Worm (Caenorhabditis elegans) whole organism, young adult: ENCODE data around the gene str-87.

Experiments used
- F33H1.4 ChIP-seq: fragments of 200-800 bp; sonication (Bioruptor generic); IDR thresholded peaks from 2 replicates; pipeline ENCODE4 v1.3.6; 2022; ENCODE audit warnings: missing genetic modification reagents, missing genetic modification characterization, missing compliant biosample characterization
- F39B2.1 ChIP-seq: fragments of 200-800 bp; sonication (Bioruptor generic); IDR thresholded peaks from 2 replicates; pipeline ENCODE4 v1.3.6; 2022; ENCODE audit warnings: missing genetic modification reagents, missing genetic modification characterization, missing compliant biosample characterization
- F52B5.7 ChIP-seq: sonication (generic microtip); optimal IDR thresholded peaks from 2 replicates; lab custom pipeline; 2016; ENCODE audit warnings: mild to moderate bottlenecking, missing genetic modification characterization, missing compliant biosample characterization
- F55B11.4 ChIP-seq: sonication (generic microtip); optimal IDR thresholded peaks from 2 replicates; lab custom pipeline; 2016; ENCODE audit warnings: missing compliant biosample characterization, missing genetic modification characterization, borderline replicate concordance; ENCODE audit not compliant: insufficient read depth
- Y53G8AR.9 ChIP-seq: fragments of 200-800 bp; sonication (Bioruptor generic); conservative IDR thresholded peaks from 2 replicates; pipeline ENCODE4 v1.3.6; 2022; ENCODE audit warnings: missing genetic modification reagents, missing genetic modification characterization, missing compliant biosample characterization
- ama-1 ChIP-seq, 3 experiments: fragments of 150-350 bp in 1 of 3; sonication (generic microtip) in 2 of 3; optimal IDR thresholded peaks; 2 replicates each; lab custom pipeline; 2014 to 2018; ENCODE audit warnings: missing biosample characterization in 2 of 3, missing genetic modification characterization in 2 of 3, missing genetic modification reagents in 2 of 3
- aptf-3 ChIP-seq: fragments of 200-800 bp; sonication (Bioruptor generic); IDR thresholded peaks from 2 replicates; pipeline ENCODE4 v1.3.6; 2022; ENCODE audit warnings: missing genetic modification characterization, missing compliant biosample characterization
- athp-1 ChIP-seq: sonication (generic microtip); optimal IDR thresholded peaks from 2 replicates; lab custom pipeline; 2017; ENCODE audit warnings: mild to moderate bottlenecking, missing genetic modification characterization, missing compliant biosample characterization
- attf-6 ChIP-seq: fragments of 200-800 bp; sonication (Bioruptor generic); IDR thresholded peaks from 2 replicates; pipeline ENCODE4 v1.3.6; 2022; ENCODE audit warnings: missing genetic modification reagents, missing genetic modification characterization, missing compliant biosample characterization
- bed-2 ChIP-seq: fragments of 200-800 bp; sonication (Bioruptor generic); IDR thresholded peaks from 2 replicates; pipeline ENCODE4 v1.3.6; 2022; ENCODE audit warnings: missing genetic modification reagents, missing genetic modification characterization, missing compliant biosample characterization
- ceh-40 ChIP-seq: fragments of 200-800 bp; sonication (Bioruptor generic); IDR thresholded peaks from 2 replicates; pipeline ENCODE4 v1.3.6; 2022; ENCODE audit warnings: missing genetic modification characterization, missing compliant biosample characterization
- ceh-58 ChIP-seq: fragments of 200-800 bp; sonication (Bioruptor generic); IDR thresholded peaks from 2 replicates; pipeline ENCODE4 v1.3.6; 2022; ENCODE audit warnings: missing genetic modification characterization, missing compliant biosample characterization
- ceh-91 ChIP-seq: fragments of 200-800 bp; sonication (Bioruptor generic); IDR thresholded peaks from 2 replicates; pipeline ENCODE4 v1.3.6; 2022; ENCODE audit warnings: missing genetic modification reagents, missing genetic modification characterization, missing compliant biosample characterization
- die-1 ChIP-seq: sonication (generic microtip); optimal IDR thresholded peaks from 2 replicates; lab custom pipeline; 2016; ENCODE audit warnings: missing genotype, mild to moderate bottlenecking, missing genetic modification characterization, missing compliant biosample characterization
- dox-1 ChIP-seq: fragments of 200-800 bp; sonication (Bioruptor generic); IDR thresholded peaks from 2 replicates; pipeline ENCODE4 v1.3.6; 2022; ENCODE audit warnings: missing genetic modification reagents, missing genetic modification characterization, missing compliant biosample characterization
- egl-44 ChIP-seq: fragments of 200-800 bp; sonication (Bioruptor generic); IDR thresholded peaks from 2 replicates; pipeline ENCODE4 v1.3.6; 2022; ENCODE audit warnings: missing genetic modification reagents, missing genetic modification characterization, missing compliant biosample characterization
- egrh-3 ChIP-seq: fragments of 200-800 bp; sonication (Bioruptor generic); IDR thresholded peaks from 2 replicates; pipeline ENCODE4 v1.3.6; 2022; ENCODE audit warnings: missing genetic modification reagents, missing genetic modification characterization, missing compliant biosample characterization
- him-1 ChIP-seq: sonication (generic microtip); optimal IDR thresholded peaks from 2 replicates; lab custom pipeline; 2016; ENCODE audit warnings: missing genotype, missing genetic modification reagents, missing genetic modification characterization, missing compliant biosample characterization
- hsf-1 ChIP-seq: fragments of 200-800 bp; sonication (Bioruptor generic); IDR thresholded peaks from 2 replicates; pipeline ENCODE4 v1.3.6; 2022; ENCODE audit warnings: missing genetic modification reagents, missing genetic modification characterization, missing compliant biosample characterization
- lag-1 ChIP-seq: fragments of 200-800 bp; sonication (Bioruptor generic); IDR thresholded peaks from 2 replicates; pipeline ENCODE4 v1.3.6; 2022; ENCODE audit warnings: missing genetic modification reagents, missing genetic modification characterization, missing compliant biosample characterization
- lin-35 ChIP-seq, 3 experiments: fragments of 150-350 bp in 2 of 3; sonication (generic microtip) in 1 of 3; optimal IDR thresholded peaks; 2 replicates each; lab custom pipeline; 2014 to 2018; ENCODE audit warnings: missing biosample characterization in 3 of 3, missing genetic modification characterization in 3 of 3, missing genetic modification reagents in 3 of 3
- lin-54 ChIP-seq: fragments of 200-800 bp; sonication (Bioruptor generic); optimal IDR thresholded peaks from 2 replicates; lab custom pipeline; 2018; ENCODE audit warnings: mild to moderate bottlenecking, missing genetic modification characterization, missing compliant biosample characterization
- lsl-1 ChIP-seq: fragments of 200-800 bp; sonication (Bioruptor generic); optimal IDR thresholded peaks from 2 replicates; lab custom pipeline; 2018; ENCODE audit warnings: mild to moderate bottlenecking, missing genetic modification characterization, moderate library complexity, missing compliant biosample characterization
- madf-6 ChIP-seq: fragments of 200-800 bp; sonication (Bioruptor generic); IDR thresholded peaks from 2 replicates; pipeline ENCODE4 v1.3.6; 2022; ENCODE audit warnings: missing genetic modification reagents, missing genetic modification characterization, missing compliant biosample characterization
- nfya-2 ChIP-seq: fragments of 200-800 bp; sonication (Bioruptor generic); IDR thresholded peaks from 2 replicates; pipeline ENCODE4 v1.3.6; 2022; ENCODE audit warnings: missing genetic modification reagents, missing genetic modification characterization, missing compliant biosample characterization
- rec-8 ChIP-seq, 2 experiments: sonication (generic microtip); optimal IDR thresholded peaks; 2 replicates each; lab custom pipeline; 2016; ENCODE audit warnings: mild to moderate bottlenecking in 2 of 2, missing genetic modification characterization in 2 of 2, missing genetic modification reagents in 2 of 2, missing genotype in 2 of 2, missing biosample characterization in 1 of 2, missing compliant biosample characterization in 1 of 2, moderate library complexity in 1 of 2
- repo-1 ChIP-seq: sonication (generic microtip); optimal IDR thresholded peaks from 2 replicates; lab custom pipeline; 2017; ENCODE audit warnings: mild to moderate bottlenecking, missing genetic modification characterization, missing compliant biosample characterization
- snpc-1.1 ChIP-seq: sonication (generic microtip); optimal IDR thresholded peaks from 2 replicates; lab custom pipeline; 2017; ENCODE audit warnings: missing genetic modification characterization, mild to moderate bottlenecking, missing compliant biosample characterization, antibody characterized with exemption, moderate library complexity, missing genotype, missing genetic modification reagents; ENCODE audit not compliant: insufficient read depth
- snpc-3.4 ChIP-seq: sonication (generic microtip); optimal IDR thresholded peaks from 2 replicates; lab custom pipeline; 2017; ENCODE audit warnings: missing genetic modification characterization, mild to moderate bottlenecking, missing compliant biosample characterization, antibody characterized with exemption, moderate library complexity, missing genotype, missing genetic modification reagents
- snpc-4 ChIP-seq, 5 experiments: fragments of 150-350 bp in 1 of 5; sonication (generic microtip) in 4 of 5; optimal IDR thresholded peaks; 2 replicates each; lab custom pipeline; 2014 to 2018; ENCODE audit warnings: missing genetic modification characterization in 5 of 5, missing biosample characterization in 3 of 5, antibody characterized with exemption in 2 of 5, mild to moderate bottlenecking in 2 of 5, missing compliant biosample characterization in 2 of 5, missing genotype in 2 of 5, moderate library complexity in 2 of 5, missing genetic modification reagents in 1 of 5
- somi-1 ChIP-seq: fragments of 200-800 bp; sonication (Bioruptor generic); optimal IDR thresholded peaks from 2 replicates; lab custom pipeline; 2018; ENCODE audit warnings: mild to moderate bottlenecking, missing genetic modification characterization, missing compliant biosample characterization
- sptf-2 ChIP-seq: fragments of 200-800 bp; sonication (Bioruptor generic); optimal IDR thresholded peaks from 2 replicates; lab custom pipeline; 2018; ENCODE audit warnings: mild to moderate bottlenecking, missing genetic modification characterization, missing compliant biosample characterization
- ztf-18 ChIP-seq: sonication (generic microtip); optimal IDR thresholded peaks from 2 replicates; lab custom pipeline; 2016; ENCODE audit warnings: missing genotype, mild to moderate bottlenecking, missing genetic modification characterization, missing compliant biosample characterization
- ztf-22 ChIP-seq: fragments of 200-800 bp; sonication (Bioruptor generic); optimal IDR thresholded peaks from 2 replicates; lab custom pipeline; 2018; ENCODE audit warnings: mild to moderate bottlenecking, missing genetic modification characterization, moderate library complexity, missing compliant biosample characterization
- ztf-25 ChIP-seq: fragments of 200-800 bp; sonication (Bioruptor generic); IDR thresholded peaks from 2 replicates; pipeline ENCODE4 v1.3.6; 2022; ENCODE audit warnings: missing genetic modification reagents, missing genetic modification characterization, missing compliant biosample characterization
- ztf-28 ChIP-seq: fragments of 200-800 bp; sonication (Bioruptor generic); IDR thresholded peaks from 2 replicates; pipeline ENCODE4 v1.3.6; 2022; ENCODE audit warnings: missing genetic modification reagents, missing genetic modification characterization, missing compliant biosample characterization
- ztf-6 ChIP-seq: fragments of 200-800 bp; sonication (Bioruptor generic); IDR thresholded peaks from 2 replicates; pipeline ENCODE4 v1.3.6; 2022; ENCODE audit warnings: missing genetic modification reagents, missing genetic modification characterization, missing compliant biosample characterization

The str-87 gene

ce11 chrV:8985740-8986139, 2.3 kb downstream of the str-87 start, which contains the start of gene str-85:
Gene str-85 (minus strand): TSS chrV:8985840.
- TF ChIP-seq lag-1 (GFP tag; lab: Robert Waterston, UW): no peak
- TF ChIP-seq, all 124 proteins: peak for 0

- no peak for TF ChIP-seq snpc-1.1 (tag; lab: Kevin White, UChicago)
- TF ChIP-seq snpc-3.4 (tag; lab: Kevin White, UChicago): no peak
- no peak for TF ChIP-seq madf-6
- TF ChIP-seq attf-6 (GFP tag; lab: Robert Waterston, UW): no peak
- TF ChIP-seq ceh-91 (GFP tag; lab: Robert Waterston, UW): no peak
- TF ChIP-seq dox-1 (GFP tag; lab: Robert Waterston, UW): no peak
- TF ChIP-seq athp-1 (tag; lab: Kevin White, UChicago): no peak
- TF ChIP-seq ceh-40 (GFP tag; lab: Robert Waterston, UW): no peak
- TF ChIP-seq ztf-28 (GFP tag; lab: Robert Waterston, UW): no peak
- TF ChIP-seq snpc-4 (GFP tag; optimal IDR thresholded peaks at IDR 0.05; lab: Kevin White, UChicago): no peak
- TF ChIP-seq snpc-4 (tag; optimal IDR thresholded peaks at IDR 0.05; lab: Kevin White, UChicago): no peak
- no peak for TF ChIP-seq bed-2 (GFP tag; lab: Robert Waterston, UW)
Measured at ce11 chrV:8984783-8985182, 3.2 kb downstream of the str-87 start.

- no peak for TF ChIP-seq ztf-6 (GFP tag; lab: Robert Waterston, UW)
- TF ChIP-seq him-1 (tag; lab: Kevin White, UChicago): no peak
- TF ChIP-seq sptf-2: no peak
- TF ChIP-seq Y53G8AR.9 (GFP tag; lab: Robert Waterston, UW): no peak
- TF ChIP-seq snpc-1.1 (tag; lab: Kevin White, UChicago): no peak
- no peak for TF ChIP-seq die-1 (tag; lab: Kevin White, UChicago)
- no peak for TF ChIP-seq repo-1 (tag; lab: Kevin White, UChicago)
- TF ChIP-seq hsf-1 (GFP tag; lab: Robert Waterston, UW): no peak
- no peak for TF ChIP-seq ceh-58 (GFP tag; lab: Robert Waterston, UW)
- no peak for TF ChIP-seq lin-54 (GFP tag; lab: Kevin White, UChicago)
- no peak for TF ChIP-seq F55B11.4
- TF ChIP-seq F39B2.1 (GFP tag; lab: Robert Waterston, UW): no peak
- TF ChIP-seq ama-1 (optimal IDR thresholded peaks at IDR 0.05; lab: Kevin White, UChicago): no peak
- no peak for TF ChIP-seq ama-1 (GFP tag; optimal IDR thresholded peaks at IDR 0.05; lab: Kevin White, UChicago)
- TF ChIP-seq egrh-3 (GFP tag; lab: Robert Waterston, UW): no peak
- no peak for TF ChIP-seq lsl-1 (GFP tag; lab: Kevin White, UChicago)
- TF ChIP-seq ztf-18 (tag; lab: Kevin White, UChicago): no peak
Measured at ce11 chrV:8983604-8984003, 4.4 kb downstream of the str-87 start, which contains the start of gene str-86. Gene str-86 (minus strand): TSS chrV:8983704.

ce11 chrV:8980845-8981244, 7.2 kb downstream of the str-87 start, which contains the start of gene str-84:
Gene str-84 (minus strand): TSS chrV:8980945.
- TF ChIP-seq bed-2 (GFP tag; lab: Robert Waterston, UW): no peak
- TF ChIP-seq F52B5.7 (tag; lab: Kevin White, UChicago): no peak
- no peak for TF ChIP-seq aptf-3 (GFP tag; lab: Robert Waterston, UW)
- no peak for TF ChIP-seq nfya-2 (GFP tag; lab: Robert Waterston, UW)
- TF ChIP-seq ztf-25 (GFP tag; lab: Robert Waterston, UW): no peak
- TF ChIP-seq lin-35 (GFP tag; optimal IDR thresholded peaks at IDR 0.05; lab: Kevin White, UChicago): no peak
- no peak for TF ChIP-seq ztf-22 (GFP tag; lab: Kevin White, UChicago)
- no peak for TF ChIP-seq rec-8 (tag; optimal IDR thresholded peaks at IDR 0.05; lab: Kevin White, UChicago)
- no peak for TF ChIP-seq egl-44 (GFP tag; lab: Robert Waterston, UW)
- TF ChIP-seq somi-1: no peak
- no peak for TF ChIP-seq snpc-3.4 (tag; lab: Kevin White, UChicago)
- TF ChIP-seq F33H1.4 (GFP tag; lab: Robert Waterston, UW): no peak
